Fruit fly (Drosophila melanogaster) whole organism, pupa: ENCODE data around the gene CG14960.

Experiments
- CG10348 ChIP-seq: fragments of 200-800 bp; sonication (Bioruptor generic); IDR thresholded peaks from 2 replicates; pipeline ENCODE4 v1.3.6; 2022; ENCODE audit warnings: missing biosample characterization, missing genetic modification characterization
- CG12605 ChIP-seq: fragments of 200-800 bp; sonication (Bioruptor generic); IDR thresholded peaks from 2 replicates; pipeline ENCODE4 v1.3.6; 2022; ENCODE audit warnings: missing biosample characterization, missing genetic modification characterization
- CG13204 ChIP-seq: fragments of 200-800 bp; sonication (Bioruptor generic); optimal IDR thresholded peaks from 2 replicates; lab custom pipeline; 2018; ENCODE audit warnings: missing biosample characterization, mild to moderate bottlenecking, missing genetic modification characterization, moderate library complexity
- CG14655 ChIP-seq: fragments of 200-800 bp; sonication (Bioruptor generic); optimal IDR thresholded peaks from 3 replicates; lab custom pipeline; 2017; ENCODE audit warnings: mild to moderate bottlenecking, missing biosample characterization, missing genetic modification reagents, missing genetic modification characterization
- CG15710 ChIP-seq: fragments of 200-800 bp; sonication (Bioruptor generic); optimal IDR thresholded peaks from 2 replicates; lab custom pipeline; 2018; ENCODE audit warnings: missing biosample characterization, mild to moderate bottlenecking, missing genetic modification characterization, moderate library complexity
- CG17806 ChIP-seq: fragments of 200-800 bp; sonication (Bioruptor generic); optimal IDR thresholded peaks from 2 replicates; lab custom pipeline; 2018; ENCODE audit warnings: missing biosample characterization, mild to moderate bottlenecking, missing genetic modification characterization, moderate library complexity
- CG32121 ChIP-seq: fragments of 200-800 bp; sonication (Bioruptor generic); IDR thresholded peaks from 2 replicates; pipeline ENCODE4 v1.3.6; 2022; ENCODE audit warnings: missing biosample characterization, missing genetic modification characterization
- CG34367 ChIP-seq: fragments of 200-800 bp; sonication (Bioruptor generic); optimal IDR thresholded peaks from 2 replicates; lab custom pipeline; 2018; ENCODE audit warnings: missing biosample characterization, mild to moderate bottlenecking, missing genetic modification characterization
- CG4496 ChIP-seq: fragments of 200-800 bp; sonication (Bioruptor generic); IDR thresholded peaks from 3 replicates; pipeline ENCODE4 v1.3.6; 2022; ENCODE audit warnings: missing biosample characterization, missing genetic modification characterization
- CG8159 ChIP-seq: fragments of 200-800 bp; sonication (Bioruptor generic); optimal IDR thresholded peaks from 3 replicates; lab custom pipeline; 2018; ENCODE audit warnings: missing biosample characterization, mild to moderate bottlenecking, missing genetic modification characterization, moderate library complexity
- CG8301 ChIP-seq: fragments of 200-800 bp; sonication (Bioruptor generic); optimal IDR thresholded peaks from 2 replicates; lab custom pipeline; 2018; ENCODE audit warnings: missing biosample characterization, mild to moderate bottlenecking, missing genetic modification characterization
- CG9948 ChIP-seq: fragments of 200-800 bp; sonication (Bioruptor generic); optimal IDR thresholded peaks from 2 replicates; lab custom pipeline; 2018; ENCODE audit warnings: missing biosample characterization, mild to moderate bottlenecking, missing genetic modification characterization, moderate library complexity
- D1 ChIP-seq: fragments of 200-800 bp; sonication (Bioruptor generic); optimal IDR thresholded peaks from 2 replicates; lab custom pipeline; 2018; ENCODE audit warnings: missing biosample characterization, mild to moderate bottlenecking, missing genetic modification characterization, moderate library complexity
- EcR ChIP-seq: fragments of 200-800 bp; sonication (Bioruptor generic); optimal IDR thresholded peaks from 3 replicates; lab custom pipeline; 2019; ENCODE audit warnings: missing biosample characterization, missing genetic modification characterization, mild to moderate bottlenecking, moderate library complexity, missing genetic modification reagents
- Ets98B ChIP-seq: fragments of 200-800 bp; sonication (Bioruptor generic); IDR thresholded peaks from 2 replicates; pipeline ENCODE4 v1.3.6; 2022; ENCODE audit warnings: missing biosample characterization, missing genetic modification characterization
- Pif1A ChIP-seq: fragments of 200-800 bp; sonication (Bioruptor generic); optimal IDR thresholded peaks from 3 replicates; lab custom pipeline; 2016; ENCODE audit warnings: missing biosample characterization, missing genetic modification characterization
- Pif1B ChIP-seq: fragments of 200-800 bp; sonication (Bioruptor generic); optimal IDR thresholded peaks from 3 replicates; lab custom pipeline; 2016; ENCODE audit warnings: missing biosample characterization, missing genetic modification characterization
- Snoo ChIP-seq: fragments of 200-800 bp; sonication (Bioruptor generic); optimal IDR thresholded peaks from 3 replicates; lab custom pipeline; 2017; ENCODE audit warnings: missing biosample characterization, mild to moderate bottlenecking, missing genetic modification characterization, inconsistent platforms
- fd96Ca ChIP-seq: fragments of 200-800 bp; sonication (Bioruptor generic); IDR thresholded peaks from 3 replicates; pipeline ENCODE4 v1.3.6; 2022; ENCODE audit warnings: missing biosample characterization, missing genetic modification characterization
- gl ChIP-seq: fragments of 200-800 bp; sonication (Bioruptor generic); optimal IDR thresholded peaks from 2 replicates; lab custom pipeline; 2018; ENCODE audit warnings: missing biosample characterization, mild to moderate bottlenecking, missing genetic modification characterization
- rn ChIP-seq: fragments of 200-800 bp; sonication (Bioruptor generic); IDR thresholded peaks from 2 replicates; pipeline ENCODE4 v1.3.6; 2022; ENCODE audit warnings: missing biosample characterization, missing genetic modification characterization

The CG14960 gene

dm6 chr3L:3226458-3226783, 44.4 kb upstream of the CG14960 start:
- TF ChIP-seq CG32121 (GFP tag; lab: Robert Waterston, UW) = 0 out of 2 replicates have a peak, but pooled peaks have one; percentile 0
- TF ChIP-seq Ets98B (GFP tag; lab: Robert Waterston, UW) = peak; percentile 4; the same call in 1 of the 2 replicates
- no peak for TF ChIP-seq rn (GFP tag; lab: Robert Waterston, UW)

DNA sequence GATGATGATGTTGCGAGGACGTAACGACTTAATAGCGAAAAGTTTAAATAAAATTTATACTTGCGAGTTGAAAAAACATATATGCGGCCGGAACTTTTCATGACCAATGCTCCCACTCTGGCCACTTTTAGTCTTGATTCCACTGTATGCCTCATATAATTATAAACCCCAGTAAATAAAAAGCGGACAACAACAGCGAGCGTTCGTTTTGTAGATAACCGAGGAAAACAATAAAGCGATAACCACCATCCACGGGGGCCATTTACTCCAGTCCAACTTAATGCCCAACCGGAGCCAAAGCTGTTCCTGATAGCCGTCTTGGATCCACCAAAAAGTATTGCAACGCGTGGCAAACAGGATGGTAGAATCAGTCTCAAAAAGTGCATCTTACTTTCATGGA, 34.5 kb upstream of the CG14960 start:
- TF ChIP-seq EcR (peak; percentile 45), fd96Ca (GFP tag; lab: Robert Waterston, UW) (no peak), CG32121 (GFP tag; lab: Robert Waterston, UW) (no peak)

- TF ChIP-seq CG8159 (tag; lab: Kevin White, UChicago) (peak; percentile 8), Ets98B (GFP tag; lab: Robert Waterston, UW) (no peak), gl (peak; percentile 26), CG4496 (GFP tag; lab: Robert Waterston, UW) (peak; percentile 39; the same call in 1 of the 3 replicates)
- TF ChIP-seq, all 21 proteins: peak for 3
These were observed 31.6 kb upstream of the CG14960 start, which contains the start of gene CG17746 for dm6 chr3L:3239033-3239752. TSS of gene CG17746 (minus strand) at chr3L:3239578.

- TF ChIP-seq D1 (tag; lab: Kevin White, UChicago) (peak; percentile 40), CG14655 (GFP tag; lab: Kevin White, UChicago) (no peak), rn (GFP tag; lab: Robert Waterston, UW) (no peak), CG9948 (tag; lab: Kevin White, UChicago) (peak; percentile 66), EcR (peak; percentile 94), CG10348 (GFP tag; lab: Robert Waterston, UW) (no peak), CG34367 (tag; lab: Kevin White, UChicago) (peak; percentile 83), CG4496 (GFP tag; lab: Robert Waterston, UW) (0 out of 3 replicates have a peak, but pooled peaks have one; percentile 5), CG13204 (GFP tag; lab: Kevin White, UChicago) (no peak), CG15710 (peak; percentile 60), fd96Ca (GFP tag; lab: Robert Waterston, UW) (no peak), Snoo (peak; percentile 46), Pif1B (GFP tag; lab: Kevin White, UChicago) (peak; percentile 68)
These were observed 30.8 kb upstream of the CG14960 start for dm6 chr3L:3239785-3240596.

DNA sequence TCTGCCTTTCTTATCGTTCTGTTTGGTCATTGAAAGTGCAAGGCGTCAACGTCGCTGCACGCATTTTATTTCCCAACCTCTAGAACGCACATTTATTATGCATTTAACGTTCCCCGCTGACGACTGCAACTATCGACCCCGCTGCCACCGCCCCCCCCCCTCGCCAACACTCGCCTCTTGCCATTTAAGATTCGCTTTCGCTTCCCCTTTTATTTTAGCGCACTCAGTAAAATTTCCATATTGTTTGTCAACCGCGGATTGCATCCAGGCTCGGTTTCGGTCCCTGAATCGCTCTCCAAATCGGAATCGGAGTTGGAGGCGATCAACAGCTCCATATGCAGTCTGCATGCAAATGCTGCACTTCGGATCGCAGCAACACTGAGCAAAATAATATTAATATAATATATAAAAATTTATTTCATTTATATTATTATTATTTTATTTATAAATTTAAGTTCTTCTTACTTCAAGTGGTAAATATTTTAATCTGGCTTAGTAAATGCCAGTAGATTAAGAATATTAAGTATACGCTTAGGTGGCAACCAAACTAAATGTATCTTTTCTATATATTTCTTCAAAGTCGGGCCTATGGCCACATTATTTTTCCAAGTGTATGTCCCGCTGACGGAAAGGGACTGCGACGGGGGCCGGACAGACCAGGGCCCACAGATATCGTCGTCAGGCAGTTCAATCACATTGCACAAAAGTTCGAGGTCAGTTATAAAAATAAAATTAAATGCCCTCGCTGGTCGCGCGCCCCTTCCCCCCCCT, 30.1 kb upstream of the CG14960 start:
- TF ChIP-seq Pif1A (peak; percentile 91), CG34367 (tag; lab: Kevin White, UChicago) (peak; percentile 97), rn (GFP tag; lab: Robert Waterston, UW) (peak; percentile 79), EcR (peak; percentile 60), Pif1B (GFP tag; lab: Kevin White, UChicago) (peak; percentile 90), CG32121 (GFP tag; lab: Robert Waterston, UW) (peak; percentile 73), CG4496 (GFP tag; lab: Robert Waterston, UW) (peak; percentile 84), CG13204 (GFP tag; lab: Kevin White, UChicago) (peak; percentile 97), CG9948 (tag; lab: Kevin White, UChicago) (peak; percentile 98), CG8301 (tag; lab: Kevin White, UChicago) (peak; percentile 84), CG15710 (peak; percentile 99), CG8159 (tag; lab: Kevin White, UChicago) (peak; percentile 99), gl (peak; percentile 87), CG14655 (GFP tag; lab: Kevin White, UChicago) (peak; percentile 95), CG17806 (tag; lab: Kevin White, UChicago) (peak; percentile 97), fd96Ca (GFP tag; lab: Robert Waterston, UW) (peak; percentile 71; the same call in 2 of the 3 replicates), Snoo (peak; percentile 87), D1 (tag; lab: Kevin White, UChicago) (peak; percentile 95), CG12605 (GFP tag; lab: Robert Waterston, UW) (peak; percentile 71), CG10348 (GFP tag; lab: Robert Waterston, UW) (no peak), Ets98B (GFP tag; lab: Robert Waterston, UW) (peak; percentile 69)
- TF ChIP-seq, all 21 proteins: peak for 20

- no peak for TF ChIP-seq CG34367 (tag; lab: Kevin White, UChicago)
- peak; percentile 97 for TF ChIP-seq EcR
- TF ChIP-seq, all 21 proteins: peak for 1
These were observed 29.5 kb upstream of the CG14960 start for dm6 chr3L:3241368-3241640.
